Fruit fly (Drosophila melanogaster): Measurements from ENCODE around the gene Muc4B.

Muc4B gene

dm6 chrX:4212725-4213124 is 33.2 kb downstream of the Muc4B start, which contains the start of gene CG43288:
CG43288 (plus strand) TSS chrX:4213025.
- TF ChIP-seq D1 (tag; optimal IDR thresholded peaks at IDR 0.05): no peak
- TF ChIP-seq rn (GFP tag; IDR thresholded peaks at IDR 0.05): no peak
- TF ChIP-seq CG15710 (tag; optimal IDR thresholded peaks at IDR 0.05): no peak
- no peak for TF ChIP-seq CG13204 (GFP tag; optimal IDR thresholded peaks at IDR 0.05)
- no peak for TF ChIP-seq CG9948 (tag; optimal IDR thresholded peaks at IDR 0.05)
- no peak for TF ChIP-seq CG14655 (GFP tag; optimal IDR thresholded peaks at IDR 0.05)
- no peak for TF ChIP-seq CG10348 (GFP tag; IDR thresholded peaks at IDR 0.05)
- TF ChIP-seq Pif1A (GFP tag; optimal IDR thresholded peaks at IDR 0.05): no peak
- no peak for TF ChIP-seq CG8301 (tag; optimal IDR thresholded peaks at IDR 0.05)
- TF ChIP-seq CG12605 (GFP tag; IDR thresholded peaks at IDR 0.05): no peak
- no peak for TF ChIP-seq Snoo (tag; optimal IDR thresholded peaks at IDR 0.05)
- TF ChIP-seq CG4496 (GFP tag; IDR thresholded peaks at IDR 0.05): no peak
- TF ChIP-seq Pif1B (GFP tag; optimal IDR thresholded peaks at IDR 0.05): no peak
- no peak for TF ChIP-seq EcR (GFP tag; optimal IDR thresholded peaks at IDR 0.05)
- no peak for TF ChIP-seq Ets98B (GFP tag; IDR thresholded peaks at IDR 0.05)
- no peak for TF ChIP-seq CG32121 (GFP tag; IDR thresholded peaks at IDR 0.05)

- TF ChIP-seq CG9948 (tag; optimal IDR thresholded peaks at IDR 0.05) (no peak), rn (GFP tag; IDR thresholded peaks at IDR 0.05) (no peak), Pif1A (GFP tag; optimal IDR thresholded peaks at IDR 0.05) (no peak), CG17806 (tag; optimal IDR thresholded peaks at IDR 0.05) (no peak)
Observed at dm6 chrX:4206764-4207163, 39.2 kb downstream of the Muc4B start.

dm6 chrX:4205346-4206178 is 40.4 kb downstream of the Muc4B start, which contains the start of gene Fas2:
Fas2 (minus strand) TSS chrX:4206093.
- TF ChIP-seq Pif1B (GFP tag; optimal IDR thresholded peaks at IDR 0.05): peak; percentile 75
- no peak for TF ChIP-seq CG34367 (tag; optimal IDR thresholded peaks at IDR 0.05)
- TF ChIP-seq CG9948 (tag; optimal IDR thresholded peaks at IDR 0.05): peak; percentile 33
- peak; percentile 7 for TF ChIP-seq CG8159 (tag; optimal IDR thresholded peaks at IDR 0.05)
- TF ChIP-seq CG12605 (GFP tag; IDR thresholded peaks at IDR 0.05): peak; percentile 47; the same call in 1 of the 2 replicates
- TF ChIP-seq CG4496 (GFP tag; IDR thresholded peaks at IDR 0.05): peak; percentile 68; the same call in 2 of the 3 replicates
- peak; percentile 31 for TF ChIP-seq CG15710 (tag; optimal IDR thresholded peaks at IDR 0.05)
- peak; percentile 3 for TF ChIP-seq EcR (GFP tag; optimal IDR thresholded peaks at IDR 0.05)
- no peak for TF ChIP-seq CG10348 (GFP tag; IDR thresholded peaks at IDR 0.05)
- peak; percentile 87 for TF ChIP-seq fd96Ca (GFP tag; IDR thresholded peaks at IDR 0.05)
- TF ChIP-seq CG13204 (GFP tag; optimal IDR thresholded peaks at IDR 0.05): peak; percentile 56
- peak; percentile 67 for TF ChIP-seq Snoo (tag; optimal IDR thresholded peaks at IDR 0.05)
- TF ChIP-seq CG32121 (GFP tag; IDR thresholded peaks at IDR 0.05): peak; percentile 70
- TF ChIP-seq Pif1A (GFP tag; optimal IDR thresholded peaks at IDR 0.05): peak; percentile 37
- TF ChIP-seq gl (tag; optimal IDR thresholded peaks at IDR 0.05): no peak
- TF ChIP-seq CG17806 (tag; optimal IDR thresholded peaks at IDR 0.05): peak; percentile 11
- no peak for TF ChIP-seq D1 (tag; optimal IDR thresholded peaks at IDR 0.05)
- peak; percentile 51 for TF ChIP-seq CG8301 (tag; optimal IDR thresholded peaks at IDR 0.05)
- TF ChIP-seq Ets98B (GFP tag; IDR thresholded peaks at IDR 0.05): peak; percentile 59
- 0 out of 2 replicates have a peak, but pooled peaks have one; percentile 7 for TF ChIP-seq rn (GFP tag; IDR thresholded peaks at IDR 0.05)
- TF ChIP-seq CG14655 (GFP tag; optimal IDR thresholded peaks at IDR 0.05): peak; percentile 60

DNA sequence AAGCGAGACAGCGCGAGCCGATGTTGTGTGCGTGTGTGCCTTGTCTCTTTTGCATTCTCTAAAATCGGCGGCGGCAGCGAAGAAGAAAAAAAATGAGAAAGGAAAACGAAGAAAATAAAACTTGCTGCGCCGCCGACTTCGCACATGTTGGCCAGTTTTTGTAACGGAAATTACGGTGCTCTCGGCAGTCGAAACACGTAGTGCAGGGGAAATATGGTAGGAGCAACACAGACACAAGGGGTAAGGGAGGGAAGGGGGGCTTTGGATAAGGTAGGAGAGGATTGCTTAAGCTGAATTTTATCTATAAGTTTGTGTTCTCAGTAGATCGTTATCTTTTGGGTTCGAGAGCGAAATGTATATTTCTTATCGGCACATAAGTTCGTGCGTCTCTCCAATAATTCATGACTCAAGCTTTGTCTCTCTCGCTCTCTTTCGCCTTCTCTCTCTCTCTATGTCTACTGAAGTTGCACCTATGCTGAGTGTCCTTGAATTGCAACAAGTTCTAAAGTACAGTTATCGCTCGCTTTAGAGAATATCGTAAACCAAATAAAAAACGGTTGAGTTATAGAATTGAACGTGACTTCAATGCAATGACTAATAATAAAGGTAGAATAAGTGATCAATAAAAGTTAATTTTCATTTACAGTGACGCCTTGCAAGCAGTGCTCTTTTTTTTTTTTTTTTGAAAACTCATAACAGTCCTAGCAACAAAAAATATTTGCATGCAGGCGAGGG is 42.1 kb downstream of the Muc4B start:
- TF ChIP-seq CG10348 (GFP tag; IDR thresholded peaks at IDR 0.05): no peak
- TF ChIP-seq CG12605 (GFP tag; IDR thresholded peaks at IDR 0.05): peak; percentile 39; the same call in 1 of the 2 replicates
- peak; percentile 25 for TF ChIP-seq EcR (GFP tag; optimal IDR thresholded peaks at IDR 0.05)
- no peak for TF ChIP-seq Pif1B (GFP tag; optimal IDR thresholded peaks at IDR 0.05)
- no peak for TF ChIP-seq Pif1A (GFP tag; optimal IDR thresholded peaks at IDR 0.05)
- TF ChIP-seq CG9948 (tag; optimal IDR thresholded peaks at IDR 0.05): peak; percentile 12
- TF ChIP-seq fd96Ca (GFP tag; IDR thresholded peaks at IDR 0.05): peak; percentile 42; the same call in 1 of the 3 replicates
- TF ChIP-seq CG4496 (GFP tag; IDR thresholded peaks at IDR 0.05): peak; percentile 70; the same call in 2 of the 3 replicates
- no peak for TF ChIP-seq Snoo (tag; optimal IDR thresholded peaks at IDR 0.05)
- peak; percentile 27 for TF ChIP-seq CG8159 (tag; optimal IDR thresholded peaks at IDR 0.05)
- peak; percentile 18 for TF ChIP-seq CG13204 (GFP tag; optimal IDR thresholded peaks at IDR 0.05)
- peak; percentile 11 for TF ChIP-seq CG17806 (tag; optimal IDR thresholded peaks at IDR 0.05)
- TF ChIP-seq CG34367 (tag; optimal IDR thresholded peaks at IDR 0.05): peak; percentile 9
- TF ChIP-seq CG8301 (tag; optimal IDR thresholded peaks at IDR 0.05): no peak
- no peak for TF ChIP-seq gl (tag; optimal IDR thresholded peaks at IDR 0.05)
- TF ChIP-seq rn (GFP tag; IDR thresholded peaks at IDR 0.05): no peak
- TF ChIP-seq CG32121 (GFP tag; IDR thresholded peaks at IDR 0.05): no peak
- TF ChIP-seq CG15710 (tag; optimal IDR thresholded peaks at IDR 0.05): peak; percentile 27
- peak; percentile 44; the same call in 1 of the 2 replicates for TF ChIP-seq Ets98B (GFP tag; IDR thresholded peaks at IDR 0.05)
- no peak for TF ChIP-seq D1 (tag; optimal IDR thresholded peaks at IDR 0.05)
- TF ChIP-seq CG14655 (GFP tag; optimal IDR thresholded peaks at IDR 0.05): peak; percentile 33

DNA sequence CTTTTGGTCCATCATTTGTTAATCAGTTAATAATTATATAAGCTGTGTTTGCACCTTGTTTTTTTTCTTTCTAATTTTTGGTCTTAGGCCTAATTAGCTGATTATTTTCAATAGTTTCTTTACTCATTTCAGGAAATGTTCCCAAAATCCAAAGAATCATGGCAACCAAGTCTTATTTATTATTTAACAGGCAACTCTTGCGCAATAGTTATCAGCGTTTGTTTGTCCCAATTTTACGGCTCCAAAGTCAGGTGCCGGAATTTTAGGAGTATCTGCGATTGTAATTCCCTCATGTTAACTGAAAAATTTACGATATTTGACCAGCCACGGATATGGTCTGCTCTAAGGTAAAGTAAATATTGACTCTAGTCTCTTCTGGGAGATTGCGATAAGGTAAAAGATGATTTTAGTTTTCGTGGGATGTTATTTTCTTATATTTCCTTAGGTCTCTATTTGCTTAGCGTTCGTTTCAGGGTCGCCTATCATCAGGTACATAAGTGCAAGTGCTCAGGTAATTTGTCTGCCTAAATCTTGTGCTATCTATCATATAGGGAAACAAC is 43.6 kb downstream of the Muc4B start:
- no peak for TF ChIP-seq fd96Ca (GFP tag; IDR thresholded peaks at IDR 0.05)
- no peak for TF ChIP-seq EcR (GFP tag; optimal IDR thresholded peaks at IDR 0.05)
- no peak for TF ChIP-seq CG32121 (GFP tag; IDR thresholded peaks at IDR 0.05)
- TF ChIP-seq rn (GFP tag; IDR thresholded peaks at IDR 0.05): no peak
- TF ChIP-seq CG17806 (tag; optimal IDR thresholded peaks at IDR 0.05): no peak
- TF ChIP-seq Pif1B (GFP tag; optimal IDR thresholded peaks at IDR 0.05): no peak
- TF ChIP-seq CG13204 (GFP tag; optimal IDR thresholded peaks at IDR 0.05): no peak

Measured in whole organism, pupa.